Worm (Caenorhabditis elegans) whole organism, mixed stage, embryonic: ENCODE results near the gene dlc-1.
A peak's percentile ranks its signal among the peaks of the same experiment; 100 is the strongest.

Experiments
- M03D4.4 ChIP-seq: sonication (generic microtip); optimal IDR thresholded peaks from 2 replicates; lab custom pipeline; 2017; ENCODE audit warnings: mild to moderate bottlenecking, missing genetic modification characterization, missing compliant biosample characterization
- bed-3 ChIP-seq: fragments of 200-800 bp; sonication (Bioruptor generic); optimal IDR thresholded peaks from 3 replicates; lab custom pipeline; 2018; ENCODE audit warnings: mild to moderate bottlenecking, missing genetic modification characterization, moderate library complexity, missing compliant biosample characterization
- ceh-39 ChIP-seq: fragments of 150-350 bp; optimal IDR thresholded peaks from 2 replicates; lab custom pipeline; 2014; ENCODE audit warnings: missing biosample characterization, missing genetic modification characterization
- ceh-43 ChIP-seq: fragments of 200-800 bp; sonication (Bioruptor generic); optimal IDR thresholded peaks from 2 replicates; lab custom pipeline; 2018; ENCODE audit warnings: mild to moderate bottlenecking, missing genetic modification characterization, moderate library complexity, missing compliant biosample characterization
- ceh-83 ChIP-seq: fragments of 200-800 bp; sonication (Bioruptor generic); optimal IDR thresholded peaks from 2 replicates; lab custom pipeline; 2018; ENCODE audit warnings: mild to moderate bottlenecking, missing genetic modification characterization, missing compliant biosample characterization
- ces-1 ChIP-seq: fragments of 150-350 bp; optimal IDR thresholded peaks from 2 replicates; lab custom pipeline; 2014; ENCODE audit warnings: missing biosample characterization, missing genetic modification reagents, missing genetic modification characterization
- cnd-1 ChIP-seq: fragments of 200-800 bp; sonication (Bioruptor generic); optimal IDR thresholded peaks from 2 replicates; lab custom pipeline; 2018; ENCODE audit warnings: mild to moderate bottlenecking, missing genetic modification characterization, missing compliant biosample characterization
- drap-1 ChIP-seq: fragments of 200-800 bp; sonication (Bioruptor generic); optimal IDR thresholded peaks from 3 replicates; lab custom pipeline; 2018; ENCODE audit warnings: mild to moderate bottlenecking, missing genetic modification characterization, missing compliant biosample characterization
- elt-1 ChIP-seq: sonication (generic microtip); optimal IDR thresholded peaks from 2 replicates; lab custom pipeline; 2017; ENCODE audit warnings: missing genetic modification characterization, mild to moderate bottlenecking, missing compliant biosample characterization, antibody characterized with exemption, moderate library complexity, borderline replicate concordance; ENCODE audit not compliant: insufficient read depth
- flh-1 ChIP-seq: fragments of 200-800 bp; sonication (Bioruptor generic); optimal IDR thresholded peaks from 2 replicates; lab custom pipeline; 2018; ENCODE audit warnings: mild to moderate bottlenecking, missing genetic modification characterization, moderate library complexity, missing compliant biosample characterization
- ham-2 ChIP-seq: fragments of 200-800 bp; sonication (Bioruptor generic); optimal IDR thresholded peaks from 2 replicates; lab custom pipeline; 2018; ENCODE audit warnings: mild to moderate bottlenecking, missing genetic modification characterization, missing compliant biosample characterization
- hlh-1 ChIP-seq: fragments of 150-350 bp; optimal IDR thresholded peaks from 2 replicates; lab custom pipeline; 2014; ENCODE audit warnings: missing biosample characterization, missing genetic modification reagents, missing genetic modification characterization
- lin-13 ChIP-seq: fragments of 150-350 bp; optimal IDR thresholded peaks from 2 replicates; lab custom pipeline; 2014; ENCODE audit warnings: missing biosample characterization, missing genetic modification characterization
- lin-32 ChIP-seq: fragments of 200-800 bp; sonication (Bioruptor generic); optimal IDR thresholded peaks from 2 replicates; lab custom pipeline; 2018; ENCODE audit warnings: mild to moderate bottlenecking, missing genetic modification characterization, missing compliant biosample characterization
- lsy-2 ChIP-seq: fragments of 150-350 bp; optimal IDR thresholded peaks from 2 replicates; lab custom pipeline; 2014; ENCODE audit warnings: missing biosample characterization, missing genetic modification characterization
- mab-5 ChIP-seq: fragments of 150-350 bp; optimal IDR thresholded peaks from 2 replicates; lab custom pipeline; 2014; ENCODE audit warnings: missing biosample characterization, missing genetic modification characterization
- mep-1 ChIP-seq: fragments of 150-350 bp; optimal IDR thresholded peaks from 2 replicates; lab custom pipeline; 2017; ENCODE audit warnings: missing biosample characterization, missing genetic modification reagents, missing genetic modification characterization, inconsistent platforms
- mls-2 ChIP-seq: sonication (generic microtip); optimal IDR thresholded peaks from 2 replicates; lab custom pipeline; 2016; ENCODE audit warnings: mild to moderate bottlenecking, missing genetic modification characterization, moderate library complexity, missing compliant biosample characterization
- nhr-12 ChIP-seq: fragments of 150-350 bp; optimal IDR thresholded peaks from 2 replicates; lab custom pipeline; 2014; ENCODE audit warnings: missing biosample characterization, missing genetic modification characterization
- nhr-2 ChIP-seq: fragments of 150-350 bp; optimal IDR thresholded peaks from 2 replicates; lab custom pipeline; 2014; ENCODE audit warnings: missing biosample characterization, missing genetic modification characterization
- nhr-28 ChIP-seq: fragments of 150-350 bp; optimal IDR thresholded peaks from 2 replicates; lab custom pipeline; 2014; ENCODE audit warnings: missing biosample characterization, missing genetic modification characterization
- nhr-76 ChIP-seq: sonication (generic microtip); optimal IDR thresholded peaks from 2 replicates; lab custom pipeline; 2017; ENCODE audit warnings: missing biosample characterization, missing genetic modification characterization
- pha-4 ChIP-seq: fragments of 150-350 bp; optimal IDR thresholded peaks from 2 replicates; lab custom pipeline; 2018; ENCODE audit warnings: missing biosample characterization, missing genetic modification reagents, missing genetic modification characterization
- snpc-4 ChIP-seq: fragments of 150-350 bp; optimal IDR thresholded peaks from 2 replicates; lab custom pipeline; 2014; ENCODE audit warnings: missing biosample characterization, missing genetic modification characterization
- tbx-8 ChIP-seq: fragments of 200-800 bp; sonication (Bioruptor generic); optimal IDR thresholded peaks from 2 replicates; lab custom pipeline; 2018; ENCODE audit warnings: mild to moderate bottlenecking, missing genetic modification characterization, moderate library complexity, missing compliant biosample characterization
- unc-120 ChIP-seq: sonication (generic microtip); optimal IDR thresholded peaks from 2 replicates; lab custom pipeline; 2017; ENCODE audit warnings: missing genetic modification characterization, missing compliant biosample characterization; ENCODE audit not compliant: poor library complexity, severe bottlenecking
- unc-62 ChIP-seq: fragments of 150-350 bp; optimal IDR thresholded peaks from 2 replicates; lab custom pipeline; 2014; ENCODE audit warnings: missing biosample characterization, missing genetic modification reagents, missing genetic modification characterization
- zip-8 ChIP-seq: fragments of 150-350 bp; optimal IDR thresholded peaks from 2 replicates; lab custom pipeline; 2014; ENCODE audit warnings: missing biosample characterization, missing genetic modification characterization
- ztf-11 ChIP-seq: fragments of 150-350 bp; optimal IDR thresholded peaks from 2 replicates; lab custom pipeline; 2014; ENCODE audit warnings: missing biosample characterization, missing genetic modification characterization

dlc-1 gene

DNA sequence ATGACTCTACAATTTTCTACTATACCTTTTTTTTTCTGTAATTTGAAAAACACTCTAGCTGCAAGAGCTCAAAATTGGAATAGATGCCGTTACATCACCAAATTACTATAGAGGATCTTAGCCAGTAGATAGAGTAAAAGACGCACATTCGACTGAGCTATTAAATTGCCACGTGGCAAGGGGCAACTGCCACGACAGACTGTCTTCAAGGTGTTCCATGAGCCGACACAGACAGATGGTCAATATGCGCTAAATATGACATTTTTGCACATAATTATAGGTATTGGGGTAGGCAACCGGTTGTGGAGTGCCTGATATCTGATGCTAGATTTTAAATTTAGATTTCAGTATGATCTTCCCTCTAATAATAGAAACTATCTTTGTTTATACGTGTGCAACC lies 15.9 kb upstream of the dlc-1 start:
- TF ChIP-seq pha-4 (tag; lab: Kevin White, UChicago) (no peak), ceh-83 (GFP tag; lab: Kevin White, UChicago) (no peak), cnd-1 (tag; lab: Kevin White, UChicago) (peak; percentile 71), lin-32 (GFP tag; lab: Kevin White, UChicago) (no peak), nhr-2 (tag; lab: Kevin White, UChicago) (peak; percentile 89), ceh-43 (GFP tag; lab: Kevin White, UChicago) (no peak)

DNA sequence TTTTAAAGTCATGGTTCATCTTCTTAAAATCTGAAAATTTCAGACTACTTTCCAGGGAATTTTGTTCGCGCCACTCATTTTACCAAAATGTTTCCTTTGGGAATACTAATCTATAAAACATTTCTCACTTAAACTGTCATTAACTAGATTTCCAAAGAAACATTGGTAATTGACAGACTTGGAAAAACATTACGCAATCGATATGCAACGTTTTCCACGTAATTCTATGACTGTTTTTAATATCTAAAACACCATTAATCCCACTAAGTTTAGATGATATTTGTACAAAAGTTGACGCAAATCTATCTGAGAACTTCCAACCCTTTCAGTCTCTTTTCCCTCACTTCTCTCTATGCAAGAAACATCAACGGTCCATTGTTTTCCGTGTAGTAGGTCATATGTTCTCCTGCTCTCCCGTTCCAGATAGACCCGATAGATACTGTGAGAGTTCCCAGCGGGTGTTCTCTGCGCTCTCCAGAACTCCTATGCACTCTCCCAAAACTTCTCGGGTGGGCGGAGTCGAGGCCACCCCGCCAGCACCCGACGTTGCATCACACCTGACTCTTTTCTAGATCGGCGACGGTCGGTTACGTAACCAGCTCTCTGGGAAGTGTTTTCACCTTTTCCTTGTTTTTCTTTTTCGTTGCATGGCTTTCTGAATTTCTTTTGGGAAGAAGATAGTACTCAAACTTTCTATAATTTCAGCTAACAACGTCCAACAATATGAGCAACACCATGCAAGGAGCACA lies 14.9 kb upstream of the dlc-1 start, which contains the start of gene zip-8:
zip-8 (plus strand) TSS at position 700 of the 749 bp plus-strand sequence.
- no peak for TF ChIP-seq snpc-4
- no peak for TF ChIP-seq nhr-28 (tag; lab: Kevin White, UChicago)
- no peak for TF ChIP-seq ceh-83 (GFP tag; lab: Kevin White, UChicago)
- no peak for TF ChIP-seq pha-4 (tag; lab: Kevin White, UChicago)
- TF ChIP-seq bed-3 = no peak
- no peak for TF ChIP-seq mab-5
- TF ChIP-seq zip-8 = peak; percentile 98

DNA sequence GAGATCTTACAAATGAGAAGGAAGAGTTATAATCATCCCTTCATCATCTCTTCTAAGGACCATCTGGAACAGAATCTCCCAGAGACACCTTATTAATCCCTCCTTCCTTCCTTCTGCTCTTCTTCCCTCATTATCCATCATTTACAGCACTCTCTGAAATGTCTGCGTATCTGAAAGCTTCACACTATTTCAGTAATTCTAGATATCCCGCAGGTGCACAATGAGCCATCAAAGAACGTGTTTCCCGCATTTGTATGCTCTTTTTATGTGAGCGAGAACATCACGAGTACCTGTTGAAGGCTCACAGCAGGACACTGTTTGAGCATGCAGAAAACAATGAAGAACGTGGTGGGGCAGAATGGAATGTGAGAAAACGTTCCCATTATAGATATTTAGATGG lies 12.8 kb upstream of the dlc-1 start:
- TF ChIP-seq lin-13 = no peak
- TF ChIP-seq cnd-1 (tag; lab: Kevin White, UChicago) = no peak
- no peak for TF ChIP-seq nhr-12 (tag; lab: Kevin White, UChicago)
- no peak for TF ChIP-seq ham-2 (GFP tag; lab: Kevin White, UChicago)
- TF ChIP-seq nhr-2 (tag; lab: Kevin White, UChicago) = peak; percentile 65
- TF ChIP-seq bed-3 = no peak
- no peak for TF ChIP-seq nhr-28 (tag; lab: Kevin White, UChicago)
- TF ChIP-seq drap-1 = no peak
- no peak for TF ChIP-seq flh-1
- no peak for TF ChIP-seq hlh-1 (tag; lab: Kevin White, UChicago)
- peak; percentile 51 for TF ChIP-seq elt-1 (tag; lab: Kevin White, UChicago)
- no peak for TF ChIP-seq lsy-2 (tag; lab: Kevin White, UChicago)
- no peak for TF ChIP-seq mep-1 (tag; lab: Kevin White, UChicago)
- no peak for TF ChIP-seq ztf-11 (tag; lab: Kevin White, UChicago)
- TF ChIP-seq unc-120 (tag; lab: Kevin White, UChicago) = no peak
- TF ChIP-seq pha-4 (tag; lab: Kevin White, UChicago) = no peak

DNA sequence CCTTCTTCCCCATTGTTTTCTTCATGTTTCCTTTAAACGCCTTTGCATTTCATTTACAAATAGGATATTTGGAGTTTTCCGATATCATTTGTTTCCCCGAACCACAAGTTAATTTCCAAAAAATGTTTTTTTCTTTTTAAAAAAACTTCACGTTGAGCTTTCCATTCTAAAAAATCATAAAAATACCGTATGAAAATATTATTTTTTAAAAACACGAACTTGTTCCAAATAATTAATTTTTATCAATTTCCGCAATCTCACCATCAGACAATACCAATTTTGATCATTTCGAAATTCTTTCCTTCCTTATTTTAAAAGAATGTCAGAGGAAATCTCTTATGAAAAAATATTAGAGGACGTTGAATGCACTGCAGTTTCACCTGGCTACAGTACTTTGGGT lies 7.9 kb upstream of the dlc-1 start, which contains the start of gene wht-6:
wht-6 (plus strand) TSS at position 301 of the 400 bp plus-strand sequence.
- TF ChIP-seq lin-13 = no peak
- TF ChIP-seq M03D4.4 (tag; lab: Kevin White, UChicago) = no peak
- TF ChIP-seq lsy-2 (tag; lab: Kevin White, UChicago) = no peak
- no peak for TF ChIP-seq mep-1 (tag; lab: Kevin White, UChicago)
- no peak for TF ChIP-seq flh-1
- no peak for TF ChIP-seq unc-120 (tag; lab: Kevin White, UChicago)
- TF ChIP-seq ceh-43 (GFP tag; lab: Kevin White, UChicago) = no peak
- TF ChIP-seq lin-32 (GFP tag; lab: Kevin White, UChicago) = no peak
- TF ChIP-seq nhr-76 = no peak
- TF ChIP-seq unc-62 = no peak
- no peak for TF ChIP-seq mls-2 (tag; lab: Kevin White, UChicago)
- TF ChIP-seq mab-5 = no peak
- no peak for TF ChIP-seq ceh-39
- TF ChIP-seq cnd-1 (tag; lab: Kevin White, UChicago) = no peak
- TF ChIP-seq drap-1 = no peak
- no peak for TF ChIP-seq zip-8

DNA sequence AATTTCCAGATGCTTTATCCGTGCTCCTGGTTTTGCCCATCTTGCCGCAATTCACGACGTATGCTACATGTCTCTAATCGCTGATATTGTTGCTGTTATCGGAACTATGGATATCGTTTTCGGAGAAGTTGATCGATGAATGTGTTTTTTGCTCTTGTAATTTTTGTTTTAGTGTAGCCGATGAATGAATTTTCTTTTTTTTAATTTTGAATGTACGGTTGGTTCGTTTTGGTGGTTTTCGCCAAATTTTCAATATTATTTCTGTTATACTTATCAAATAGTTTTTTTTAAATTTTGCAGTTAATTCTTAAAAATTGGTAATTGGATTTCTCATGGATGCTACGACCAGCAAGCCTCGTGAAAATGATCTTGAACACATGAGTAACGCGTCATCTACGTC lies 3.4 kb upstream of the dlc-1 start, which contains the start of gene T26A5.2:
T26A5.2 (plus strand) TSS at position 301 of the 400 bp plus-strand sequence.
- no peak for TF ChIP-seq tbx-8 (GFP tag; lab: Kevin White, UChicago)
- TF ChIP-seq flh-1 = no peak
- TF ChIP-seq snpc-4 = no peak
- TF ChIP-seq nhr-2 (tag; lab: Kevin White, UChicago) = no peak
- TF ChIP-seq M03D4.4 (tag; lab: Kevin White, UChicago) = no peak
- TF ChIP-seq lin-32 (GFP tag; lab: Kevin White, UChicago) = no peak
- no peak for TF ChIP-seq ces-1 (GFP tag; lab: Kevin White, UChicago)
- TF ChIP-seq drap-1 = no peak
- no peak for TF ChIP-seq elt-1 (tag; lab: Kevin White, UChicago)
- TF ChIP-seq nhr-28 (tag; lab: Kevin White, UChicago) = no peak
- no peak for TF ChIP-seq unc-62
- no peak for TF ChIP-seq ceh-39
- no peak for TF ChIP-seq mep-1 (tag; lab: Kevin White, UChicago)
- TF ChIP-seq mls-2 (tag; lab: Kevin White, UChicago) = no peak
- no peak for TF ChIP-seq zip-8
